Worm (Caenorhabditis elegans) whole organism, L2 larva: ENCODE measurements around the gene srsx-14.
A peak's percentile ranks its signal among the peaks of the same experiment; 100 is the strongest.

Experiments used
- F13H6.1 ChIP-seq: sonication (generic microtip); optimal IDR thresholded peaks from 2 replicates; lab custom pipeline; 2016; ENCODE audit warnings: missing genetic modification characterization, missing compliant biosample characterization
- aly-2 ChIP-seq: fragments of 150-350 bp; optimal IDR thresholded peaks from 2 replicates; lab custom pipeline; 2014; ENCODE audit warnings: missing biosample characterization, missing genetic modification characterization
- ceh-16 ChIP-seq: fragments of 150-350 bp; optimal IDR thresholded peaks from 2 replicates; lab custom pipeline; 2014; ENCODE audit warnings: missing biosample characterization, missing genetic modification characterization
- ceh-82 ChIP-seq: fragments of 150-350 bp; optimal IDR thresholded peaks from 2 replicates; lab custom pipeline; 2014; ENCODE audit warnings: missing biosample characterization, missing genetic modification characterization
- crh-2 ChIP-seq: sonication (generic microtip); optimal IDR thresholded peaks from 2 replicates; lab custom pipeline; 2017; ENCODE audit warnings: missing biosample characterization, missing genetic modification characterization
- egl-27 ChIP-seq: sonication (generic microtip); optimal IDR thresholded peaks from 3 replicates; lab custom pipeline; 2017; ENCODE audit warnings: missing biosample characterization, missing genetic modification reagents, missing genetic modification characterization
- elt-1 ChIP-seq: fragments of 150-350 bp; optimal IDR thresholded peaks from 2 replicates; lab custom pipeline; 2014; ENCODE audit warnings: missing biosample characterization, missing genetic modification characterization
- fos-1 ChIP-seq: fragments of 150-350 bp; optimal IDR thresholded peaks from 2 replicates; lab custom pipeline; 2014; ENCODE audit warnings: missing biosample characterization, missing genetic modification characterization
- gmeb-1 ChIP-seq: fragments of 150-350 bp; optimal IDR thresholded peaks from 2 replicates; lab custom pipeline; 2014; ENCODE audit warnings: missing biosample characterization, missing genetic modification characterization
- lin-11 ChIP-seq: fragments of 150-350 bp; sonication (generic microtip); optimal IDR thresholded peaks from 2 replicates; lab custom pipeline; 2014; ENCODE audit warnings: missing biosample characterization, missing genetic modification characterization, inconsistent platforms, mixed read lengths
- lin-39 ChIP-seq: fragments of 150-350 bp; optimal IDR thresholded peaks from 2 replicates; lab custom pipeline; 2014; ENCODE audit warnings: missing biosample characterization, missing genetic modification reagents, missing genetic modification characterization
- lsy-2 ChIP-seq, 2 experiments: fragments of 150-350 bp in 1 of 2; sonication (generic microtip) in 1 of 2; optimal IDR thresholded peaks; 2 replicates each; lab custom pipeline; 2014 to 2017; ENCODE audit warnings: missing biosample characterization in 2 of 2, missing genetic modification characterization in 2 of 2
- mab-5 ChIP-seq: fragments of 150-350 bp; optimal IDR thresholded peaks from 2 replicates; lab custom pipeline; 2014; ENCODE audit warnings: missing biosample characterization, missing genetic modification characterization
- mdl-1 ChIP-seq, 2 experiments: fragments of 150-350 bp in 1 of 2; sonication (generic microtip) in 1 of 2; optimal IDR thresholded peaks; 2 replicates each; lab custom pipeline; 2017; ENCODE audit warnings: missing biosample characterization in 2 of 2, missing genetic modification characterization in 2 of 2
- nhr-21 ChIP-seq: fragments of 150-350 bp; optimal IDR thresholded peaks from 2 replicates; lab custom pipeline; 2014; ENCODE audit warnings: missing biosample characterization, missing genetic modification characterization
- nhr-23 ChIP-seq: fragments of 150-350 bp; optimal IDR thresholded peaks from 2 replicates; lab custom pipeline; 2014; ENCODE audit warnings: missing biosample characterization, missing genetic modification reagents, missing genetic modification characterization
- nhr-237 ChIP-seq: fragments of 150-350 bp; optimal IDR thresholded peaks from 2 replicates; lab custom pipeline; 2014; ENCODE audit warnings: missing biosample characterization, missing genetic modification characterization
- nhr-25 ChIP-seq: fragments of 150-350 bp; sonication (generic microtip); optimal IDR thresholded peaks from 3 replicates; lab custom pipeline; 2014; ENCODE audit warnings: missing biosample characterization, missing genetic modification characterization
- nhr-6 ChIP-seq: fragments of 150-350 bp; optimal IDR thresholded peaks from 2 replicates; lab custom pipeline; 2014; ENCODE audit warnings: missing biosample characterization, missing genetic modification characterization
- nhr-77 ChIP-seq: fragments of 150-350 bp; optimal IDR thresholded peaks from 2 replicates; lab custom pipeline; 2014; ENCODE audit warnings: missing biosample characterization, missing genetic modification characterization
- sem-4 ChIP-seq: fragments of 150-350 bp; optimal IDR thresholded peaks from 2 replicates; lab custom pipeline; 2014; ENCODE audit warnings: missing biosample characterization, missing genetic modification reagents, missing genetic modification characterization
- skn-1 ChIP-seq: sonication (generic microtip); optimal IDR thresholded peaks from 2 replicates; lab custom pipeline; 2017; ENCODE audit warnings: missing biosample characterization, missing genetic modification characterization
- sma-3 ChIP-seq: sonication (generic microtip); optimal IDR thresholded peaks from 2 replicates; lab custom pipeline; 2016; ENCODE audit warnings: missing genetic modification reagents, missing genetic modification characterization, missing compliant biosample characterization
- sma-9 ChIP-seq, 2 experiments: fragments of 150-350 bp in 1 of 2; sonication (generic microtip) in 1 of 2; optimal IDR thresholded peaks; 2 replicates each; lab custom pipeline; 2014 to 2016; ENCODE audit warnings: missing genetic modification characterization in 2 of 2, mild to moderate bottlenecking in 1 of 2, missing biosample characterization in 1 of 2, missing compliant biosample characterization in 1 of 2, missing genetic modification reagents in 1 of 2, moderate library complexity in 1 of 2
- snpc-4 ChIP-seq: fragments of 150-350 bp; optimal IDR thresholded peaks from 2 replicates; lab custom pipeline; 2014; ENCODE audit warnings: missing biosample characterization, missing genetic modification characterization
- unc-55 ChIP-seq: fragments of 150-350 bp; sonication (generic microtip); optimal IDR thresholded peaks from 3 replicates; lab custom pipeline; 2014; ENCODE audit warnings: missing biosample characterization, missing genetic modification reagents, missing genetic modification characterization
- unc-62 ChIP-seq: fragments of 150-350 bp; optimal IDR thresholded peaks from 2 replicates; lab custom pipeline; 2014; ENCODE audit warnings: missing biosample characterization, missing genetic modification reagents, missing genetic modification characterization
- zag-1 ChIP-seq: fragments of 150-350 bp; optimal IDR thresholded peaks from 2 replicates; lab custom pipeline; 2014; ENCODE audit warnings: missing biosample characterization, missing genetic modification characterization
- ztf-1 ChIP-seq: fragments of 200-800 bp; sonication (Bioruptor generic); conservative IDR thresholded peaks from 2 replicates; pipeline ENCODE4 v1.3.6; 2022; ENCODE audit warnings: missing genetic modification characterization, missing compliant biosample characterization
- ztf-4 ChIP-seq: fragments of 150-350 bp; optimal IDR thresholded peaks from 2 replicates; lab custom pipeline; 2014; ENCODE audit warnings: missing biosample characterization, missing genetic modification characterization

The srsx-14 gene

DNA sequence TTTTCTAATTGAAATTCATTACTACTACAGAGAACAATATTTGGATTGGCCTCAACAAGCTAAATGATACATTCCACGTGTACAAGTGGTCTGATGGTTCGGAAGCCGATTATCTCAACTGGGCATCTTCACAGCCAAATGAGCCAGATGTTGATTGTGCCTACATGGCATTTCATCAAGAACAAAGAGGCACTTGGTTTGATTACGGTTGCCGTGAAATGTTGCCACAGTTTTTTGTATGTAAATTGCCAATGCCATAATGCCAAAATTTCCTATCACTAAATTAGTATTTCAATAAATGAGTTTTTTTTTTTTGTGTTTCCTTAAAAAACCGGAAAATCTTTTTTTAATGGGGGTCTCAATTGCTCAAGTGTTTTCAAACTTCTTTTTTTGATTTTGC is 27.7 kb upstream of the srsx-14 start:
- TF ChIP-seq nhr-6 (tag; lab: Kevin White, UChicago) (no peak), elt-1 (tag; lab: Kevin White, UChicago) (no peak), gmeb-1 (tag; lab: Kevin White, UChicago) (no peak), mab-5 (no peak), skn-1 (no peak), fos-1 (tag; lab: Kevin White, UChicago) (no peak), sma-3 (GFP tag; lab: Kevin White, UChicago) (no peak), ceh-82 (tag; lab: Kevin White, UChicago) (no peak), crh-2 (tag; lab: Kevin White, UChicago) (no peak)

DNA sequence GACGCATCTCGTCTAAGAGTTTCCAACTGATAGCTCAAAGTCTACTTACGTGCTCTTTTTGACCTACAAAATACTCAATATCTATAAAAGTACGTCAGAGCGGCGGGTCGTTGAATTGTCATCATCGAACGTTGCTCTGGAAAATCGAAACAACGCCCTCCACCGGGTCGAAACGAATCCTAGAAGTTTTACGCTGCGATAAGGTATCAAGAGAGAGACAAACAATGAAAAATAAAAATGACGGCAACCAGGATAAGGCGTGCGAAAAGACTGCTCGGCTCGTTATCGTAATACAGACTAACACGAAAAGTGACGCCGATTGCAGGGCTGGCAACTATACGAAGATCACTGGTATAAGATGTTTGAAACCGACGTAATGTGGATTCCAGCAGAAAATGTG is 27.2 kb upstream of the srsx-14 start:
- peak; percentile 3 for TF ChIP-seq F13H6.1
- peak; percentile 26 for TF ChIP-seq sma-3 (GFP tag; lab: Kevin White, UChicago)
- TF ChIP-seq unc-55 (GFP tag; lab: Kevin White, UChicago): no peak
- no peak for TF ChIP-seq gmeb-1 (tag; lab: Kevin White, UChicago)
- no peak for TF ChIP-seq crh-2 (tag; lab: Kevin White, UChicago)
- no peak for TF ChIP-seq nhr-77 (tag; lab: Kevin White, UChicago)
- no peak for TF ChIP-seq sem-4
- peak; percentile 33 for TF ChIP-seq sma-9 (GFP tag; optimal IDR thresholded peaks at IDR 0.05; lab: Kevin White, UChicago)
- TF ChIP-seq sma-9 (tag; optimal IDR thresholded peaks at IDR 0.05; lab: Kevin White, UChicago): no peak
- TF ChIP-seq zag-1 (tag; lab: Kevin White, UChicago): no peak
- no peak for TF ChIP-seq mdl-1 (tag; optimal IDR thresholded peaks at IDR 0.05; lab: Kevin White, UChicago)
- no peak for TF ChIP-seq nhr-237 (tag; lab: Kevin White, UChicago)
- TF ChIP-seq aly-2 (tag; lab: Kevin White, UChicago): no peak
- TF ChIP-seq nhr-23 (tag; lab: Kevin White, UChicago): no peak
- peak; percentile 88 for TF ChIP-seq skn-1
- TF ChIP-seq lin-11: no peak
- TF ChIP-seq snpc-4 (tag; lab: Kevin White, UChicago): no peak
- TF ChIP-seq fos-1 (tag; lab: Kevin White, UChicago): peak; percentile 68

DNA sequence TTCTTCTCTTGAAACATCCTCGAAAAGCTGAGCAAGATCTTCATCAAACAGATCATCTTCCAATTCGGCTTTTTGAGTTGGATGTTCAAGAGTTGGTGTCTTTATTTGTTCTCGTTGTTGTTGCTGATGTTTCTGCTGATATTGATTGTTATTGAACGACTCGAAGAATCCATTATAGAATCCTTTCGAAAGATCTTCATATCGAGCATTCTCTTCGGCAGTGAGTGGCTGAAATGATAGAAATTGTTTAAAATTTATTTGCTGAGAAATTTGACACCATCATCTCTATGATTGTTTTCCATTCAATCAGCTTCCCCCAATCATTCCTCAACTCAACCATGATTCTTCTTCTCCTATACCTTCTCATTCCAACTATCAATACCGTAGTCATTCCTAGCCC is 26.7 kb upstream of the srsx-14 start, which contains the start of gene clec-178:
TSS of gene clec-178 (plus strand) at position 301 of the 400 bp plus-strand sequence.
- TF ChIP-seq nhr-25 (no peak), ceh-82 (tag; lab: Kevin White, UChicago) (no peak), nhr-77 (tag; lab: Kevin White, UChicago) (no peak)

DNA sequence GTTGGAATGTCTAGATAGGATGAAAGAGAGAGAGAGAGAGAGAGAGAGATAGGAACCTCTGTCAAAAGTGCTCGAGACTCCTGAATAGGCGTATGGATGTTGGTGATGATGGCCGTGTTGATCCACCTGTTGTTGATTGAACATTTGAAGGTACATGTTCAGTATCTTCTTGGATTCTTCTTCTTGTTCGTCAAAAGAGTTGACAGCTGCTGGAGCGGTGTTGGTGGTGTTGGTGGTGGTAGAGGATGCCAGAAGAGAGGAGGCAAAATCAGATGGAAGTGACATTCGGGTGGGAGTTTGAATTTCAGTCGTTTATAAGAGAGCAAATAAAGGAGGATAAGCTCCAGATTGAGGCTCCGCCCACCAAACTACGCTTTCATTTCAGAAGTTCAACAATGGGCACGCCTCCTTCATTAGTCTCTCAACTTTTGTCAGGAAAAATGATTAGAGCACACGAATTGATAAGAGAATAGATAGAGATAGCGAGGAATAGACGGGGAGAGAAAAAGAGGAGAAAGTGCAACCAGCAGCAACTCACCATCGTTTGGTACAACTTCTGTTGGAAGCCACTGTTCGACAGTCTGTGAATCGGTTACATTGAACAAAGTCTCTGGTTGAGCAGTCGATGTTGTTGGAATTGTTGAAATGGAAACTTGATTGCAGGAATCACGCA is 26.0 kb upstream of the srsx-14 start:
- TF ChIP-seq sma-3 (GFP tag; lab: Kevin White, UChicago) (no peak), fos-1 (tag; lab: Kevin White, UChicago) (peak; percentile 15), unc-55 (GFP tag; lab: Kevin White, UChicago) (no peak), gmeb-1 (tag; lab: Kevin White, UChicago) (no peak), egl-27 (tag; lab: Kevin White, UChicago) (no peak), ztf-1 (GFP tag; lab: Robert Waterston, UW) (no peak), unc-62 (no peak), nhr-25 (no peak), sma-9 (GFP tag; optimal IDR thresholded peaks at IDR 0.05; lab: Kevin White, UChicago) (peak; percentile 23), sma-9 (tag; optimal IDR thresholded peaks at IDR 0.05; lab: Kevin White, UChicago) (no peak)

DNA sequence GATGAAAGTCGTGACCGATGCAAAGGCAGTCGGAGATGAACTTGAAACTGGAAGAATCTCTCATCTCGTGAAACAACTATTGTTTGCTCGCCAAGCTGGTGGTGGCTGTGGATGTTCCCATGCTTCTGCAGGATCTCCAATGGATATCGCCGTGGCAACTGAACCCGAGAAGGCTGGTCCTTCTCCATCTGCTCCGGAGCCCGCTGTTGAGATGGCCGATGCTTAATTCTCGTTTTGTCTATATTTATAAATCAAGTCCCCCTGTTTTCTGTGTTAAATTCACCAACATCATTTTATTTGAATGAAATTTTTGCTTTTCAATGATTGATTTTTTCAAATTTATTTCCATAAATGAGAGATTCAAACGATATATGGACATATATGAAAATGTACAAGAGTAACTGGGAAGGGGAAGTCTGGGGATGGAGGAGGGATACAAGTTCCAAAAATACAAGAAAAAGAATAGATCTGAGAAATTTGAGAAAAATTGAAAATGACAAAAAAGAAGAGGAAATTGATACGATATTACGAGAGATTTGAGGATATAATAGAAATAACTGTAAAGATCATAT is 23.9 kb upstream of the srsx-14 start:
- TF ChIP-seq nhr-21 (tag; lab: Kevin White, UChicago) (no peak), ceh-82 (tag; lab: Kevin White, UChicago) (no peak), gmeb-1 (tag; lab: Kevin White, UChicago) (no peak), zag-1 (tag; lab: Kevin White, UChicago) (no peak), nhr-25 (peak; percentile 15), lin-39 (tag; lab: Kevin White, UChicago) (no peak), mab-5 (no peak), lsy-2 (tag; optimal IDR thresholded peaks at IDR 0.05; lab: Kevin White, UChicago) (peak in 1 of 2 experiments; percentile 10), ztf-4 (tag; lab: Kevin White, UChicago) (no peak), nhr-23 (tag; lab: Kevin White, UChicago) (no peak), crh-2 (tag; lab: Kevin White, UChicago) (peak; percentile 8), skn-1 (no peak), ceh-16 (no peak)
